Fruit fly (Drosophila melanogaster): ENCODE measurements around the gene CG43773.
A peak's percentile ranks its signal among the peaks of the same experiment; 100 is the strongest.

Gene CG43773

DNA sequence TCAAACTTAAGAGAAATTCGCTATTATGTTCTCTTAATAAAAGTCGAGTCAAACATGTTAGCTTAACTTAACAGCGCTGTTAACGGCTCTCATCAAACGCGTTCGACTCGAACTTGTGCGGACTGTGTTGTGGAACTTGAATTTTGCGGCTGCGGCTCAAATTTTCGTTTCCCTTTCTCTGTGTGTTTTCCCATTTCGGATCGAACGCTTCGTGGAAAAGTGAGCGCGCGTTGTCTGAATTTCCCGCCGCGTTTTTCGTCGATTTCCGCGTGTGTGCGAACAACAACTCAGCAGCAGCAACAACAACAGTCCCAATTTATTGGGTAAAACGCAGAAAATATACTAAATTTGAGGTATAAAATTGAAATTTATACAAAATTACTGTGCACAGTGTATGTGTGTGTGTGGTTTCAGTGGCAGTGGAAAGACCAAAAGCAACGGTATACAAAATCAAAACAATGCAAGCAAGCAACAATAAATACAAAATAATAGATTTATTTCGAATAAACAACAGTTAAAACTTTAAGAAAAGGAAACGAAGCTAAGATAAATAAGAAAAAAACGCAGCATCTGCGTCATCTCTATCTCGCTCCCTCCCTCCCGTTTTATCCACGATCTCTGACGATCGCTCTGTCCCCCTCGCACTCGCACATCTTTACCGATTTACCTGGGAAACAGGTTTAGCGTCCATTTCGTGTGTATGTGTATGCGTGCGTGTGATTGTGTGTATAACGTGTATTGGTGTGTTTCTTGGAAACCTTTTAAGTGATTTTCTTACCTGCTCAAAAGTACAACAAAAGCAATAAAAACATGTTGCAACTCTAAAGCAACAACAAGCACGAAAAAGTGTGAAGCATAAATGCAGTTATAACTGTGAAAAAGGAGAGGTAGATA lies 24.0 kb downstream of the CG43773 start, which contains the start of gene ed (continued):
- TF ChIP-seq Dp (GFP tag; optimal IDR thresholded peaks at IDR 0.05) (no peak), CG12659 (GFP tag; optimal IDR thresholded peaks at IDR 0.05) (no peak), PHDP (tag; optimal IDR thresholded peaks at IDR 0.05) (peak; percentile 22), Sry-β (GFP tag; optimal IDR thresholded peaks at IDR 0.05) (no peak), ewg (GFP tag; optimal IDR thresholded peaks at IDR 0.05) (no peak), CG8089 (GFP tag; optimal IDR thresholded peaks at IDR 0.05) (no peak), Med (GFP tag) (peak; percentile 34), MBD-R2 (GFP tag; IDR thresholded peaks at IDR 0.05) (no peak), Atf3 (GFP tag; optimal IDR thresholded peaks at IDR 0.05) (no peak), Fer2 (tag; optimal IDR thresholded peaks at IDR 0.05) (no peak), unc-4 (GFP tag; IDR thresholded peaks at IDR 0.05; ENCODE audit: partially characterized antibody) (0 out of 2 replicates have a peak, but pooled peaks have one; percentile 18), CG30020 (tag; optimal IDR thresholded peaks at IDR 0.05) (no peak), Lpt (GFP tag; optimal IDR thresholded peaks at IDR 0.05) (no peak), ind (GFP tag; optimal IDR thresholded peaks at IDR 0.05) (no peak), CG3065 (GFP tag; optimal IDR thresholded peaks at IDR 0.05) (no peak), al (GFP tag; IDR thresholded peaks at IDR 0.05) (no peak), her (GFP tag; optimal IDR thresholded peaks at IDR 0.05) (peak; percentile 69), CG10274 (GFP tag; optimal IDR thresholded peaks at IDR 0.05) (no peak), dan (GFP tag; IDR thresholded peaks at IDR 0.05) (no peak), lab (GFP tag; optimal IDR thresholded peaks at IDR 0.05) (no peak), Gug (GFP tag; IDR thresholded peaks at IDR 0.05) (no peak), Lhr (GFP tag; optimal IDR thresholded peaks at IDR 0.05) (no peak)

DNA sequence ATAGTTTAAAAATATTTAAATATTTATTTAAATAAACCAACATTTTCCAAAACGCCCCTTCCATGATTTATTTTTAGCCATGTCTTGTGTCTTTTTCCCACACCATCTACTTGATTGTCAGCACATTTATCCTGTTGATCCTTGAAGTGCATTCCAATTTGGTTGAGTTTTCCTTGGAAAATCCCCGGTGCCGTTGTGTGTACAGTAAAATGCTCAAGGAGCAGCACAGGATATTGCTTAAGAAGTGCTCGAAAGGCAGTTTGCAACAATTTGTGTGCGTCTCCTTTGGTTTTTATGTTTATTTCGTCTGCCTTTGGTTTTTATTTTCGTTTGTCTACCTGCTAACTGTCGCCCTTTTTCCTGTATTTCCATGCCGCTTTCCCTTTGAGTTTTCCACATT lies 26.8 kb downstream of the CG43773 start:
- no peak for TF ChIP-seq pita (GFP tag; optimal IDR thresholded peaks at IDR 0.05)
- no peak for TF ChIP-seq prd (optimal IDR thresholded peaks at IDR 0.05)
- no peak for TF ChIP-seq prd (GFP tag; IDR thresholded peaks at IDR 0.05)
- TF ChIP-seq NC2β (GFP tag; optimal IDR thresholded peaks at IDR 0.05): no peak
- TF ChIP-seq ATbp (GFP tag; optimal IDR thresholded peaks at IDR 0.05): no peak
- TF ChIP-seq CG2199 (GFP tag; IDR thresholded peaks at IDR 0.05): peak; percentile 40; the same call in 1 of the 3 replicates
- no peak for TF ChIP-seq CG16779 (GFP tag; IDR thresholded peaks at IDR 0.05)
- TF ChIP-seq CG15479 (GFP tag; optimal IDR thresholded peaks at IDR 0.05): peak; percentile 44
- TF ChIP-seq CG10565 (GFP tag; optimal IDR thresholded peaks at IDR 0.05): no peak
- TF ChIP-seq aop (GFP tag; IDR thresholded peaks at IDR 0.05): no peak
- TF ChIP-seq tll (GFP tag; optimal IDR thresholded peaks at IDR 0.05): peak in 1 of 2 experiments; percentile 33
- TF ChIP-seq twi (tag; optimal IDR thresholded peaks at IDR 0.05): peak; percentile 52
- peak; percentile 90 for TF ChIP-seq pros (GFP tag; optimal IDR thresholded peaks at IDR 0.05)
- no peak for TF ChIP-seq D19A (tag; optimal IDR thresholded peaks at IDR 0.05)
- TF ChIP-seq Sry-δ (GFP tag; optimal IDR thresholded peaks at IDR 0.05): no peak
- no peak for TF ChIP-seq Stat92E (GFP tag; optimal IDR thresholded peaks at IDR 0.05)
- no peak for TF ChIP-seq NfI (GFP tag; optimal IDR thresholded peaks at IDR 0.05)
- TF ChIP-seq Meics (GFP tag; optimal IDR thresholded peaks at IDR 0.05): no peak
- TF ChIP-seq unc-4 (GFP tag; IDR thresholded peaks at IDR 0.05; ENCODE audit: partially characterized antibody): no peak
- TF ChIP-seq CG8924 (tag; optimal IDR thresholded peaks at IDR 0.05): peak; percentile 0

Measured in whole organism, embryonic.